Fruit fly (Drosophila melanogaster) whole organism, embryonic: ENCODE results near the gene tai.

Source experiments
- CG10209 ChIP-seq: fragments of 200-800 bp; sonication (Bioruptor generic); optimal IDR thresholded peaks from 3 replicates; lab custom pipeline; 2017; ENCODE audit warnings: missing biosample characterization, mild to moderate bottlenecking, missing genetic modification characterization, missing genetic modification reagents
- CG12071 ChIP-seq: fragments of 200-800 bp; sonication (Bioruptor generic); optimal IDR thresholded peaks from 3 replicates; lab custom pipeline; 2018; ENCODE audit warnings: missing biosample characterization, mild to moderate bottlenecking, missing genetic modification characterization
- CG12104 ChIP-seq: fragments of 200-800 bp; sonication (Bioruptor generic); optimal IDR thresholded peaks from 3 replicates; lab custom pipeline; 2016; ENCODE audit warnings: missing biosample characterization, missing genetic modification characterization
- CG13775 ChIP-seq: fragments of 200-800 bp; sonication (Bioruptor generic); optimal IDR thresholded peaks from 3 replicates; lab custom pipeline; 2017; ENCODE audit warnings: missing biosample characterization, mild to moderate bottlenecking, missing genetic modification characterization
- CG15601 ChIP-seq: fragments of 200-800 bp; sonication (Bioruptor generic); optimal IDR thresholded peaks from 3 replicates; lab custom pipeline; 2019; ENCODE audit warnings: missing biosample characterization, mild to moderate bottlenecking, missing genetic modification characterization, moderate library complexity
- CG16779 ChIP-seq: fragments of 200-800 bp; sonication (Bioruptor generic); IDR thresholded peaks from 2 replicates; pipeline ENCODE4 v1.3.6; 2022; ENCODE audit warnings: missing biosample characterization, missing genetic modification characterization
- CG16863 ChIP-seq: fragments of 200-800 bp; sonication (Bioruptor generic); optimal IDR thresholded peaks from 3 replicates; lab custom pipeline; 2016; ENCODE audit warnings: missing biosample characterization, missing genetic modification characterization
- CG18011 ChIP-seq: fragments of 200-800 bp; sonication (Bioruptor generic); optimal IDR thresholded peaks from 2 replicates; lab custom pipeline; 2017; ENCODE audit warnings: missing biosample characterization, missing genetic modification characterization, mild to moderate bottlenecking, moderate library complexity, missing genotype
- CG18764 ChIP-seq: fragments of 200-800 bp; sonication (Bioruptor generic); optimal IDR thresholded peaks from 3 replicates; lab custom pipeline; 2016; ENCODE audit warnings: missing biosample characterization, missing genetic modification characterization
- CG34224 ChIP-seq: fragments of 200-800 bp; sonication (Bioruptor generic); IDR thresholded peaks from 3 replicates; pipeline ENCODE4 v1.3.6; 2022; ENCODE audit warnings: missing biosample characterization, missing genetic modification characterization; ENCODE audit not compliant: partially characterized antibody
- CG4282 ChIP-seq: fragments of 200-800 bp; sonication (Bioruptor generic); optimal IDR thresholded peaks from 2 replicates; lab custom pipeline; 2016; ENCODE audit warnings: missing biosample characterization, missing genetic modification characterization
- CG43689 ChIP-seq: fragments of 200-800 bp; sonication (Bioruptor generic); IDR thresholded peaks from 2 replicates; pipeline ENCODE4 v1.3.6; 2022; ENCODE audit warnings: missing biosample characterization, missing genetic modification characterization
- CG5245 ChIP-seq: fragments of 200-800 bp; sonication (Bioruptor generic); optimal IDR thresholded peaks from 3 replicates; lab custom pipeline; 2016; ENCODE audit warnings: missing biosample characterization, missing genetic modification characterization
- CG6254 ChIP-seq: fragments of 200-800 bp; sonication (Bioruptor generic); optimal IDR thresholded peaks from 3 replicates; lab custom pipeline; 2017; ENCODE audit warnings: mild to moderate bottlenecking, missing biosample characterization, missing genetic modification reagents, missing genetic modification characterization
- CG6813 ChIP-seq: fragments of 200-800 bp; sonication (Bioruptor generic); optimal IDR thresholded peaks from 2 replicates; lab custom pipeline; 2017; ENCODE audit warnings: missing biosample characterization, missing genetic modification characterization, mild to moderate bottlenecking, moderate library complexity, missing genetic modification reagents
- CG6854 ChIP-seq: fragments of 200-800 bp; sonication (Bioruptor generic); optimal IDR thresholded peaks from 3 replicates; lab custom pipeline; 2017; ENCODE audit warnings: missing biosample characterization, mild to moderate bottlenecking, missing genetic modification characterization
- CG7786 ChIP-seq: fragments of 200-800 bp; sonication (Bioruptor generic); optimal IDR thresholded peaks from 2 replicates; lab custom pipeline; 2016; ENCODE audit warnings: missing biosample characterization, missing genetic modification characterization
- CG9932 ChIP-seq: fragments of 200-800 bp; sonication (Bioruptor generic); IDR thresholded peaks from 2 replicates; pipeline ENCODE4 v1.3.6; 2022; ENCODE audit warnings: missing biosample characterization, missing genetic modification characterization
- CoRest ChIP-seq: fragments of 200-800 bp; sonication (Bioruptor generic); optimal IDR thresholded peaks from 3 replicates; lab custom pipeline; 2018; ENCODE audit warnings: missing biosample characterization, mild to moderate bottlenecking, missing genetic modification characterization, moderate library complexity
- Doc2 ChIP-seq: fragments of 200-800 bp; sonication (Bioruptor generic); IDR thresholded peaks from 2 replicates; pipeline ENCODE4 v1.3.6; 2022; ENCODE audit warnings: missing biosample characterization, missing genetic modification characterization
- ERR ChIP-seq: fragments of 200-800 bp; sonication (Bioruptor generic); optimal IDR thresholded peaks from 2 replicates; lab custom pipeline; 2016; ENCODE audit warnings: missing biosample characterization, missing genetic modification characterization
- HLHmδ ChIP-seq: fragments of 200-800 bp; sonication (Bioruptor generic); optimal IDR thresholded peaks from 2 replicates; lab custom pipeline; 2018; ENCODE audit warnings: missing biosample characterization, mild to moderate bottlenecking, missing genetic modification characterization, moderate library complexity
- Hsf ChIP-seq: fragments of 200-800 bp; sonication (Bioruptor generic); optimal IDR thresholded peaks from 3 replicates; lab custom pipeline; 2016; ENCODE audit warnings: missing biosample characterization, missing genetic modification characterization
- Lpt ChIP-seq: fragments of >200 bp; optimal IDR thresholded peaks from 2 replicates; lab custom pipeline; 2018; ENCODE audit warnings: missing biosample characterization, missing genetic modification characterization
- NK7.1 ChIP-seq: fragments of 200-800 bp; sonication (Bioruptor generic); optimal IDR thresholded peaks from 3 replicates; lab custom pipeline; 2016; ENCODE audit warnings: missing biosample characterization, missing genetic modification characterization
- Oaz ChIP-seq: fragments of 200-800 bp; sonication (Bioruptor generic); IDR thresholded peaks from 2 replicates; pipeline ENCODE4 v1.3.6; 2022; ENCODE audit warnings: missing biosample characterization, missing genetic modification characterization
- Six4 ChIP-seq: fragments of 200-800 bp; sonication (Bioruptor generic); optimal IDR thresholded peaks from 2 replicates; lab custom pipeline; 2016; ENCODE audit warnings: missing biosample characterization, missing genetic modification characterization
- Xrp1 ChIP-seq: fragments of 200-800 bp; sonication (Bioruptor generic); IDR thresholded peaks from 2 replicates; pipeline ENCODE4 v1.3.6; 2022; ENCODE audit warnings: missing biosample characterization, missing genetic modification characterization
- ac ChIP-seq: fragments of 200-800 bp; sonication (Bioruptor generic); optimal IDR thresholded peaks from 3 replicates; lab custom pipeline; 2017; ENCODE audit warnings: missing biosample characterization, mild to moderate bottlenecking, missing genetic modification characterization
- aop ChIP-seq: fragments of 200-800 bp; sonication (Bioruptor generic); IDR thresholded peaks from 2 replicates; pipeline ENCODE4 v1.3.6; 2022; ENCODE audit warnings: missing biosample characterization, missing genetic modification characterization
- bcd ChIP-seq: fragments of 200-800 bp; sonication (Bioruptor generic); optimal IDR thresholded peaks from 2 replicates; lab custom pipeline; 2017; ENCODE audit warnings: missing biosample characterization, mild to moderate bottlenecking, missing genetic modification characterization
- btn ChIP-seq: fragments of 200-800 bp; sonication (Bioruptor generic); optimal IDR thresholded peaks from 2 replicates; lab custom pipeline; 2016; ENCODE audit warnings: missing biosample characterization, missing genetic modification characterization
- chif ChIP-seq, 2 experiments: fragments of 200-800 bp; sonication (Bioruptor generic); optimal IDR thresholded peaks; 3 replicates each; lab custom pipeline; 2016; ENCODE audit warnings: missing biosample characterization in 2 of 2, missing genetic modification characterization in 2 of 2
- crol ChIP-seq: fragments of 200-800 bp; sonication (Bioruptor generic); IDR thresholded peaks from 2 replicates; pipeline ENCODE4 v1.3.6; 2022; ENCODE audit warnings: missing biosample characterization, missing genetic modification characterization
- fu2 ChIP-seq: fragments of 200-800 bp; sonication (Bioruptor generic); optimal IDR thresholded peaks from 2 replicates; lab custom pipeline; 2016; ENCODE audit warnings: missing biosample characterization, missing genetic modification characterization
- gem ChIP-seq: fragments of 200-800 bp; sonication (Bioruptor generic); optimal IDR thresholded peaks from 2 replicates; lab custom pipeline; 2019; ENCODE audit warnings: missing biosample characterization, mild to moderate bottlenecking, missing genetic modification characterization, moderate library complexity
- hth ChIP-seq: fragments of >200 bp; optimal IDR thresholded peaks from 2 replicates; lab custom pipeline; 2017; ENCODE audit warnings: inconsistent platforms
- jing ChIP-seq: fragments of 200-800 bp; sonication (Bioruptor generic); optimal IDR thresholded peaks from 2 replicates; lab custom pipeline; 2018; ENCODE audit warnings: missing biosample characterization, mild to moderate bottlenecking, missing genetic modification characterization
- lmd ChIP-seq: fragments of 200-800 bp; sonication (Bioruptor generic); IDR thresholded peaks from 2 replicates; pipeline ENCODE4 v1.3.6; 2022; ENCODE audit warnings: missing biosample characterization, missing genetic modification characterization
- pnt ChIP-seq: fragments of 200-800 bp; sonication (Bioruptor generic); optimal IDR thresholded peaks from 3 replicates; lab custom pipeline; 2016; ENCODE audit warnings: missing biosample characterization, missing genetic modification characterization
- pum ChIP-seq: fragments of 200-800 bp; sonication (Bioruptor generic); optimal IDR thresholded peaks from 2 replicates; lab custom pipeline; 2016; ENCODE audit warnings: missing biosample characterization, missing genetic modification characterization
- sim ChIP-seq: fragments of 200-800 bp; sonication (Bioruptor generic); IDR thresholded peaks from 2 replicates; pipeline ENCODE4 v1.3.6; 2022; ENCODE audit warnings: missing biosample characterization, missing genetic modification characterization
- sima ChIP-seq: fragments of 200-800 bp; sonication (Bioruptor generic); optimal IDR thresholded peaks from 2 replicates; lab custom pipeline; 2016; ENCODE audit warnings: missing biosample characterization, missing genetic modification characterization
- slou ChIP-seq: fragments of 200-800 bp; sonication (Bioruptor generic); optimal IDR thresholded peaks from 3 replicates; lab custom pipeline; 2016; ENCODE audit warnings: missing biosample characterization, missing genetic modification characterization
- slp2 ChIP-seq: fragments of 200-800 bp; sonication (Bioruptor generic); optimal IDR thresholded peaks from 2 replicates; lab custom pipeline; 2016; ENCODE audit warnings: missing biosample characterization, missing genetic modification characterization
- sna ChIP-seq: fragments of 200-800 bp; sonication (Bioruptor generic); IDR thresholded peaks from 2 replicates; pipeline ENCODE4 v1.3.6; 2022; ENCODE audit warnings: missing biosample characterization, missing genetic modification characterization; ENCODE audit not compliant: partially characterized antibody
- ssp ChIP-seq: fragments of 200-800 bp; sonication (Bioruptor generic); IDR thresholded peaks from 2 replicates; pipeline ENCODE4 v1.3.6; 2022; ENCODE audit warnings: missing biosample characterization, missing genetic modification characterization
- tap ChIP-seq: fragments of 200-800 bp; optimal IDR thresholded peaks from 3 replicates; lab custom pipeline; 2019; ENCODE audit warnings: missing biosample characterization, mild to moderate bottlenecking, missing genetic modification characterization, moderate library complexity
- tio ChIP-seq: fragments of 200-800 bp; sonication (Bioruptor generic); optimal IDR thresholded peaks from 2 replicates; lab custom pipeline; 2017; ENCODE audit warnings: missing biosample characterization, missing genetic modification characterization, inconsistent platforms
- unc-4 ChIP-seq: fragments of 200-800 bp; sonication (Bioruptor generic); IDR thresholded peaks from 2 replicates; pipeline ENCODE4 v1.3.6; 2022; ENCODE audit warnings: missing biosample characterization, missing genetic modification characterization; ENCODE audit not compliant: partially characterized antibody

tai gene

DNA sequence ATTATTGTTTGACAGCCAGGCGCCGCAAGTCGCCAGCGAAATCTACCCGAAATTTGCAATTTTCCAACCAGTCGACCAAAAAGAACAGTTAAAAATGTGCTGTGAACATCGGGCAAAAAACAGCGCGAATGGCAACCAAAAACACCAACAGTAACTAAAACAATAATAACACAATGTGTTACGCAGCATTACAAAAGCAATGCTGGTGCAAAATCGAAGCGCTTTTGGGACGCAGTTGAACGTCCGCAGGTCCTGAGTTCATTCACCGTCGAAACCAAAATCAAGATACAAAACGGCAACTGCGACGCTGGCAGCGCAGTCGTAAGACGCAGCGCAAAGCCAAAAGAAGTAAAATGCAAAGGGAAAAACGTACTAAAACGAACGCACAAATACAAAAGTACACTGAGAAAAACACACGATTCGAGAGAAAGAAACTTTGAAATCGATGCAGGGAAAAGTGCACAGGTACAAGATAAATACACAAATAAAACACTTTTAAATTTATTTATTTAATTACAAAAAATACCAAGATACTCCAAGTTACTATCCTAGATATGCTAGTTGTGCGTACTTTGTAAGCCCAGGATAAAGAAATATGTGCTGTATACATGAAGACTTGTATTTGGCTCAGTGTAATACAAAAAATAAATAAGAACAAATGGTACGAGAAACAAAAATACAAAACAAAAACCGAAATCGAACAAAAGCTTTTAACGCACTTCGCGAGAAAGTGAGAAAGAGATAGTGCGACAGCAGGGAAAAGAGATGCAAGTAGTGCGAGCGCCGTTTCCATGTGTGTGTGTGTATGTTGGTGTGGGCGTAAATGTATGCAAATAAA lies 44.5 kb downstream of the tai start (continued):
- TF ChIP-seq CG12071 (GFP tag; lab: Kevin White, UChicago) (peak; percentile 28), HLHmδ (no peak), Xrp1 (GFP tag; lab: Robert Waterston, UW) (peak; percentile 68), sima (GFP tag; lab: Kevin White, UChicago) (no peak), Oaz (peak; percentile 45; the same call in 1 of the 2 replicates), CoRest (peak; percentile 72), CG4282 (GFP tag; lab: Kevin White, UChicago) (no peak), btn (GFP tag; lab: Kevin White, UChicago) (no peak), pnt (no peak), sim (GFP tag; lab: Robert Waterston, UW) (no peak), sna (no peak), fu2 (GFP tag; lab: Kevin White, UChicago) (no peak), pum (no peak), CG5245 (GFP tag; lab: Kevin White, UChicago) (peak; percentile 8), Doc2 (GFP tag; lab: Robert Waterston, UW) (no peak), CG15601 (tag; lab: Kevin White, UChicago) (peak; percentile 66), CG16779 (GFP tag; lab: Robert Waterston, UW) (no peak), CG43689 (GFP tag; lab: Robert Waterston, UW) (no peak), chif (GFP tag; optimal IDR thresholded peaks at IDR 0.05; lab: Kevin White, UChicago) (peak; percentile 40 to 44), jing (GFP tag; lab: Kevin White, UChicago) (no peak), CG18764 (GFP tag; lab: Kevin White, UChicago) (no peak), CG18011 (GFP tag; lab: Kevin White, UChicago) (peak; percentile 31), tio (GFP tag; lab: Kevin White, UChicago) (peak; percentile 65), CG10209 (GFP tag; lab: Kevin White, UChicago) (peak; percentile 70), CG34224 (GFP tag; lab: Robert Waterston, UW) (no peak), CG16863 (GFP tag; lab: Kevin White, UChicago) (no peak), slp2 (GFP tag; lab: Kevin White, UChicago) (peak; percentile 11), slou (GFP tag; lab: Kevin White, UChicago) (no peak), ERR (no peak), CG6813 (GFP tag; lab: Kevin White, UChicago) (peak; percentile 20), hth (no peak), CG9932 (GFP tag; lab: Robert Waterston, UW) (peak; percentile 30; the same call in 1 of the 2 replicates), CG12104 (GFP tag; lab: Kevin White, UChicago) (peak; percentile 44), Six4 (peak; percentile 2), Hsf (GFP tag; lab: Kevin White, UChicago) (peak; percentile 64), CG6854 (GFP tag; lab: Kevin White, UChicago) (peak; percentile 23), CG7786 (GFP tag; lab: Kevin White, UChicago) (peak; percentile 20), ac (GFP tag; lab: Kevin White, UChicago) (no peak), unc-4 (GFP tag; lab: Robert Waterston, UW) (no peak), NK7.1 (GFP tag; lab: Kevin White, UChicago) (no peak), crol (GFP tag; lab: Robert Waterston, UW) (no peak), lmd (peak; percentile 73), aop (no peak), bcd (GFP tag; lab: Kevin White, UChicago) (peak; percentile 67), gem (tag; lab: Kevin White, UChicago) (peak; percentile 87), ssp (GFP tag; lab: Robert Waterston, UW) (peak; percentile 58), CG13775 (GFP tag; lab: Kevin White, UChicago) (peak; percentile 38), Lpt (GFP tag; lab: Kevin White, UChicago) (no peak), tap (peak; percentile 34), CG6254 (GFP tag; lab: Kevin White, UChicago) (peak; percentile 54)
